Fruit fly (Drosophila melanogaster): Measurements from ENCODE around the gene CG3225.

The CG3225 gene

dm6 chr2L:4837772-4838397 lies 19.8 kb upstream of the CG3225 start, which contains the start of the genes tank and CG12194 (continued):
- TF ChIP-seq CG18262 (tag; optimal IDR thresholded peaks at IDR 0.05) (peak; percentile 98), CG14441 (GFP tag; IDR thresholded peaks at IDR 0.05) (peak; percentile 99), CG10654 (GFP tag; optimal IDR thresholded peaks at IDR 0.05) (peak; percentile 99), yki (optimal IDR thresholded peaks at IDR 0.05) (no peak), usp (GFP tag; optimal IDR thresholded peaks at IDR 0.05) (no peak), caup (GFP tag; optimal IDR thresholded peaks at IDR 0.05; ENCODE audit: severe bottlenecking) (peak; percentile 99), CG17612 (GFP tag; IDR thresholded peaks at IDR 0.05) (peak; percentile 99), Awh (GFP tag; IDR thresholded peaks at IDR 0.05) (peak; percentile 99), psq (GFP tag; optimal IDR thresholded peaks at IDR 0.05) (peak; percentile 95), CG13424 (tag; optimal IDR thresholded peaks at IDR 0.05) (peak; percentile 97), CG12299 (tag; optimal IDR thresholded peaks at IDR 0.05) (peak; percentile 95), Dad (GFP tag; optimal IDR thresholded peaks at IDR 0.05) (peak; percentile 99), gt (GFP tag; IDR thresholded peaks at IDR 0.05) (peak; percentile 97), CG5180 (GFP tag; optimal IDR thresholded peaks at IDR 0.05) (peak; percentile 84), D19B (GFP tag; optimal IDR thresholded peaks at IDR 0.05) (peak; percentile 95), CG9876 (GFP tag; optimal IDR thresholded peaks at IDR 0.05) (peak; percentile 98), slbo (GFP tag; IDR thresholded peaks at IDR 0.05) (peak; percentile 99), tap (tag; optimal IDR thresholded peaks at IDR 0.05) (peak; percentile 98), sens (GFP tag) (peak; percentile 100), ems (GFP tag; optimal IDR thresholded peaks at IDR 0.05) (peak; percentile 99), GATAe (GFP tag; conservative IDR thresholded peaks at IDR 0.05) (peak; percentile 96), disco-r (GFP tag; optimal IDR thresholded peaks at IDR 0.05) (peak; percentile 98), Opbp (GFP tag; IDR thresholded peaks at IDR 0.05; ENCODE audit: partially characterized antibody) (peak; percentile 61; the same call in 1 of the 3 replicates), CG12155 (GFP tag; optimal IDR thresholded peaks at IDR 0.05) (peak; percentile 98), Spps (tag; optimal IDR thresholded peaks at IDR 0.05) (peak; percentile 98), CG10147 (GFP tag; optimal IDR thresholded peaks at IDR 0.05) (peak; percentile 95), CG4854 (GFP tag; optimal IDR thresholded peaks at IDR 0.05) (peak; percentile 99), exex (tag; optimal IDR thresholded peaks at IDR 0.05) (peak; percentile 85), Trl (optimal IDR thresholded peaks at IDR 0.05) (no peak), Trl (GFP tag; optimal IDR thresholded peaks at IDR 0.05) (peak; percentile 99), cg (GFP tag; optimal IDR thresholded peaks at IDR 0.05) (no peak), gfzf (GFP tag; optimal IDR thresholded peaks at IDR 0.05) (peak; percentile 37), eyg (GFP tag; optimal IDR thresholded peaks at IDR 0.05) (peak; percentile 99), CG13775 (GFP tag; optimal IDR thresholded peaks at IDR 0.05) (peak; percentile 99), Taf1 (GFP tag; IDR thresholded peaks at IDR 0.05) (peak; percentile 97), CG6854 (GFP tag; optimal IDR thresholded peaks at IDR 0.05) (peak; percentile 97), CG3065 (GFP tag; optimal IDR thresholded peaks at IDR 0.05) (peak; percentile 99), Vsx1 (GFP tag; optimal IDR thresholded peaks at IDR 0.05) (peak; percentile 97), emc (GFP tag; optimal IDR thresholded peaks at IDR 0.05) (peak; percentile 98), crp (GFP tag; optimal IDR thresholded peaks at IDR 0.05) (peak; percentile 40 to 78), CG5245 (GFP tag; optimal IDR thresholded peaks at IDR 0.05) (peak; percentile 99), run (tag; optimal IDR thresholded peaks at IDR 0.05) (peak; percentile 96), CG3726 (GFP tag; IDR thresholded peaks at IDR 0.05) (peak; percentile 99), Lim3 (GFP tag; IDR thresholded peaks at IDR 0.05) (peak; percentile 97), sc (optimal IDR thresholded peaks at IDR 0.05) (no peak), sc (GFP tag; optimal IDR thresholded peaks at IDR 0.05) (peak; percentile 99), CG4404 (GFP tag; IDR thresholded peaks at IDR 0.05) (peak; percentile 99), rib (GFP tag; IDR thresholded peaks at IDR 0.05) (peak; percentile 98), fru (optimal IDR thresholded peaks at IDR 0.05) (no peak), unpg (GFP tag; optimal IDR thresholded peaks at IDR 0.05) (peak; percentile 99), h (optimal IDR thresholded peaks at IDR 0.05) (no peak), CG2712 (tag; optimal IDR thresholded peaks at IDR 0.05) (peak; percentile 99)

Measured in whole organism, embryonic.